Worm (Caenorhabditis elegans) whole organism, young adult: Measurements from ENCODE around the gene pgp-3.

Experiments
- B0035.1 ChIP-seq: sonication (generic microtip); optimal IDR thresholded peaks from 2 replicates; lab custom pipeline; 2016; ENCODE audit warnings: missing genetic modification characterization, mild to moderate bottlenecking, missing compliant biosample characterization, missing genotype, missing genetic modification reagents
- C17E4.6 ChIP-seq: fragments of 200-800 bp; sonication (Bioruptor generic); IDR thresholded peaks from 2 replicates; pipeline ENCODE4 v1.3.6; 2022; ENCODE audit warnings: missing genetic modification reagents, missing genetic modification characterization, missing compliant biosample characterization
- F57A8.1 ChIP-seq: fragments of 200-800 bp; sonication (Bioruptor generic); optimal IDR thresholded peaks from 2 replicates; lab custom pipeline; 2018; ENCODE audit warnings: mild to moderate bottlenecking, missing genetic modification characterization, moderate library complexity, missing compliant biosample characterization
- F57C9.4 ChIP-seq: sonication (generic microtip); optimal IDR thresholded peaks from 2 replicates; lab custom pipeline; 2017; ENCODE audit warnings: mild to moderate bottlenecking, missing genetic modification characterization, missing compliant biosample characterization
- K11D2.4 ChIP-seq: fragments of 200-800 bp; sonication (Bioruptor generic); IDR thresholded peaks from 2 replicates; pipeline ENCODE4 v1.3.6; 2022; ENCODE audit warnings: missing genetic modification reagents, missing genetic modification characterization, missing compliant biosample characterization
- T07F8.4 ChIP-seq: sonication (generic microtip); optimal IDR thresholded peaks from 2 replicates; lab custom pipeline; 2016; ENCODE audit warnings: mild to moderate bottlenecking, missing genetic modification characterization, moderate library complexity, missing compliant biosample characterization
- Y67H2A.10 ChIP-seq: fragments of 200-800 bp; sonication (Bioruptor generic); conservative IDR thresholded peaks from 2 replicates; pipeline ENCODE4 v1.3.6; 2022; ENCODE audit warnings: missing genetic modification reagents, missing genetic modification characterization, missing compliant biosample characterization
- akir-1 ChIP-seq: fragments of 200-800 bp; sonication (Bioruptor generic); optimal IDR thresholded peaks from 2 replicates; lab custom pipeline; 2018; ENCODE audit warnings: mild to moderate bottlenecking, missing genetic modification characterization, moderate library complexity, missing compliant biosample characterization
- aptf-3 ChIP-seq: fragments of 200-800 bp; sonication (Bioruptor generic); IDR thresholded peaks from 2 replicates; pipeline ENCODE4 v1.3.6; 2022; ENCODE audit warnings: missing genetic modification characterization, missing compliant biosample characterization
- attf-3 ChIP-seq: fragments of 200-800 bp; sonication (Bioruptor generic); conservative IDR thresholded peaks from 2 replicates; pipeline ENCODE4 v1.3.6; 2022; ENCODE audit warnings: missing genetic modification reagents, missing genetic modification characterization, missing compliant biosample characterization
- cebp-2 ChIP-seq: fragments of 200-800 bp; sonication (Bioruptor generic); IDR thresholded peaks from 2 replicates; pipeline ENCODE4 v1.3.6; 2022; ENCODE audit warnings: missing genetic modification characterization, missing compliant biosample characterization
- ceh-79 ChIP-seq: sonication (generic microtip); optimal IDR thresholded peaks from 2 replicates; lab custom pipeline; 2017; ENCODE audit warnings: mild to moderate bottlenecking, missing genetic modification characterization, missing compliant biosample characterization
- efl-1 ChIP-seq: fragments of 150-350 bp; optimal IDR thresholded peaks from 2 replicates; lab custom pipeline; 2014; ENCODE audit warnings: missing biosample characterization, missing genetic modification reagents, missing genetic modification characterization
- egl-18 ChIP-seq: fragments of 200-800 bp; sonication (Bioruptor generic); IDR thresholded peaks from 2 replicates; pipeline ENCODE4 v1.3.6; 2022; ENCODE audit warnings: missing genetic modification reagents, missing genetic modification characterization, missing compliant biosample characterization
- ets-4 ChIP-seq: fragments of 200-800 bp; sonication (Bioruptor generic); optimal IDR thresholded peaks from 2 replicates; lab custom pipeline; 2018; ENCODE audit warnings: mild to moderate bottlenecking, missing genetic modification characterization, missing compliant biosample characterization
- fkh-3 ChIP-seq: sonication (generic microtip); optimal IDR thresholded peaks from 2 replicates; lab custom pipeline; 2016; ENCODE audit warnings: mild to moderate bottlenecking, missing genetic modification characterization, missing compliant biosample characterization
- gei-17 ChIP-seq: fragments of 200-800 bp; sonication (Bioruptor generic); optimal IDR thresholded peaks from 2 replicates; lab custom pipeline; 2018; ENCODE audit warnings: mild to moderate bottlenecking, missing genetic modification characterization, missing compliant biosample characterization
- hlh-12 ChIP-seq: sonication (generic microtip); optimal IDR thresholded peaks from 2 replicates; lab custom pipeline; 2016; ENCODE audit warnings: missing genetic modification characterization, missing compliant biosample characterization
- hmg-1.2 ChIP-seq: fragments of 200-800 bp; sonication (Bioruptor generic); IDR thresholded peaks from 2 replicates; pipeline ENCODE4 v1.3.6; 2022; ENCODE audit warnings: missing genetic modification reagents, missing genetic modification characterization, missing compliant biosample characterization
- let-526 ChIP-seq: fragments of 200-800 bp; sonication (Bioruptor generic); IDR thresholded peaks from 2 replicates; pipeline ENCODE4 v1.3.6; 2022; ENCODE audit warnings: missing genetic modification reagents, missing genetic modification characterization, missing compliant biosample characterization
- lin-54 ChIP-seq: fragments of 200-800 bp; sonication (Bioruptor generic); optimal IDR thresholded peaks from 2 replicates; lab custom pipeline; 2018; ENCODE audit warnings: mild to moderate bottlenecking, missing genetic modification characterization, missing compliant biosample characterization
- nfya-1 ChIP-seq: sonication (generic microtip); optimal IDR thresholded peaks from 2 replicates; lab custom pipeline; 2017; ENCODE audit warnings: antibody characterized with exemption, missing compliant biosample characterization, missing genetic modification characterization, borderline replicate concordance; ENCODE audit not compliant: insufficient read depth
- nhr-80 ChIP-seq: sonication (generic microtip); optimal IDR thresholded peaks from 2 replicates; lab custom pipeline; 2016; ENCODE audit warnings: missing genetic modification characterization, missing compliant biosample characterization
- rec-8 ChIP-seq, 2 experiments: sonication (generic microtip); optimal IDR thresholded peaks; 2 replicates each; lab custom pipeline; 2016; ENCODE audit warnings: mild to moderate bottlenecking in 2 of 2, missing genetic modification characterization in 2 of 2, missing genetic modification reagents in 2 of 2, missing genotype in 2 of 2, missing biosample characterization in 1 of 2, missing compliant biosample characterization in 1 of 2, moderate library complexity in 1 of 2
- sea-2 ChIP-seq: fragments of 200-800 bp; sonication (Bioruptor generic); IDR thresholded peaks from 2 replicates; pipeline ENCODE4 v1.3.6; 2022; ENCODE audit warnings: missing genetic modification characterization, missing compliant biosample characterization
- snpc-1.1 ChIP-seq: sonication (generic microtip); optimal IDR thresholded peaks from 2 replicates; lab custom pipeline; 2017; ENCODE audit warnings: missing genetic modification characterization, mild to moderate bottlenecking, missing compliant biosample characterization, antibody characterized with exemption, moderate library complexity, missing genotype, missing genetic modification reagents; ENCODE audit not compliant: insufficient read depth
- snpc-1.3 ChIP-seq: sonication (generic microtip); optimal IDR thresholded peaks from 2 replicates; lab custom pipeline; 2017; ENCODE audit warnings: missing genetic modification characterization, mild to moderate bottlenecking, missing compliant biosample characterization, antibody characterized with exemption, moderate library complexity, missing genotype, missing genetic modification reagents; ENCODE audit not compliant: insufficient read depth
- snpc-3.4 ChIP-seq: sonication (generic microtip); optimal IDR thresholded peaks from 2 replicates; lab custom pipeline; 2017; ENCODE audit warnings: missing genetic modification characterization, mild to moderate bottlenecking, missing compliant biosample characterization, antibody characterized with exemption, moderate library complexity, missing genotype, missing genetic modification reagents
- somi-1 ChIP-seq: fragments of 200-800 bp; sonication (Bioruptor generic); optimal IDR thresholded peaks from 2 replicates; lab custom pipeline; 2018; ENCODE audit warnings: mild to moderate bottlenecking, missing genetic modification characterization, missing compliant biosample characterization
- sptf-2 ChIP-seq: fragments of 200-800 bp; sonication (Bioruptor generic); optimal IDR thresholded peaks from 2 replicates; lab custom pipeline; 2018; ENCODE audit warnings: mild to moderate bottlenecking, missing genetic modification characterization, missing compliant biosample characterization
- xnd-1 ChIP-seq: sonication (generic microtip); optimal IDR thresholded peaks from 2 replicates; lab custom pipeline; 2016; ENCODE audit warnings: missing genotype, missing genetic modification reagents, missing genetic modification characterization, missing compliant biosample characterization
- ztf-25 ChIP-seq: fragments of 200-800 bp; sonication (Bioruptor generic); IDR thresholded peaks from 2 replicates; pipeline ENCODE4 v1.3.6; 2022; ENCODE audit warnings: missing genetic modification reagents, missing genetic modification characterization, missing compliant biosample characterization
- ztf-26 ChIP-seq: sonication (generic microtip); optimal IDR thresholded peaks from 2 replicates; lab custom pipeline; 2017; ENCODE audit warnings: missing genetic modification characterization, missing compliant biosample characterization
- ztf-6 ChIP-seq: fragments of 200-800 bp; sonication (Bioruptor generic); IDR thresholded peaks from 2 replicates; pipeline ENCODE4 v1.3.6; 2022; ENCODE audit warnings: missing genetic modification reagents, missing genetic modification characterization, missing compliant biosample characterization

Gene pgp-3

DNA sequence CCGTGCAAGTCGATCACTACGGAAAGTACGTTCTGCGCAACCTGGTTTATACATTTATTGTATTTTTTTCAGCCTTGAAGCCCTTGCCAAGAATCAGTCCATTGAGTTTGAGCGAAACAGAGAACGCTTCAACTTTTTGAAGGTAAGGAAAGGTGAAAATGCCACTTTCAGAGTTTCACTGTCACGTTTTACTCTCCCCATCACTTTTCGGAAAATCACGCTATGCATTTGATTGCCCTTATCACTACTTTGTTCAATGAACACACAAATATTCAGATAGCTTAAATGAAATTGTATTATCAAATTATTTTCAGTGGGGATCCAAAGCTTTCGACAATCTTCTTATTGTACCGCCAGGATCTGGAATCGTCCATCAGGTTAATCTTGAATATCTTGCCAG is 11.5 kb upstream of the pgp-3 start:
- peak; percentile 17 for TF ChIP-seq nhr-80 (tag; lab: Kevin White, UChicago)
- no peak for TF ChIP-seq sptf-2 (GFP tag; lab: Kevin White, UChicago)
- no peak for TF ChIP-seq nfya-1 (tag; lab: Kevin White, UChicago)
- TF ChIP-seq, all 124 proteins: peak for 1

DNA sequence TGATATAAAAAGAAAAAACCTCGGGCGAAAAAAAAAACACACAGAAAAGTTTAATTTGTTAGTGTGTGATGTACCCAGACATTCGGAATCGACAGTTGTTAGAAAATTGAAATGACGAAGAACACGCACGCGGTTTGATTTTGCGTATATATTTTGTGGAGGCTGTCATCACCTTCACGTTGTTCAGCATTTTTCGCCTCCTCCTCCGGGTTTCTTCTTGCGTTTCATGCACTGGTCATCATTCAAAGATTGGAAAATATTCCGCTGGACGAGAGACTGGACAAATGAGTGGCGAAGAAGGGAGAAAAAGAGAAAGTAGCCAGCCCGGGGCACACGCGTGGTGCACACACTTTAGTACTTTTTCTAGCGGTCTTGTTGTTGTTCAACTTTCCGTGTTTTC is 7.1 kb upstream of the pgp-3 start:
- no peak for TF ChIP-seq rec-8 (tag; optimal IDR thresholded peaks at IDR 0.05; lab: Kevin White, UChicago)
- TF ChIP-seq xnd-1 (tag; lab: Kevin White, UChicago): no peak
- TF ChIP-seq efl-1 (GFP tag; lab: Kevin White, UChicago): no peak
- no peak for TF ChIP-seq let-526 (GFP tag; lab: Robert Waterston, UW)
- TF ChIP-seq K11D2.4 (GFP tag; lab: Robert Waterston, UW): no peak
- no peak for TF ChIP-seq ztf-26 (tag; lab: Kevin White, UChicago)
- no peak for TF ChIP-seq gei-17 (GFP tag; lab: Kevin White, UChicago)

DNA sequence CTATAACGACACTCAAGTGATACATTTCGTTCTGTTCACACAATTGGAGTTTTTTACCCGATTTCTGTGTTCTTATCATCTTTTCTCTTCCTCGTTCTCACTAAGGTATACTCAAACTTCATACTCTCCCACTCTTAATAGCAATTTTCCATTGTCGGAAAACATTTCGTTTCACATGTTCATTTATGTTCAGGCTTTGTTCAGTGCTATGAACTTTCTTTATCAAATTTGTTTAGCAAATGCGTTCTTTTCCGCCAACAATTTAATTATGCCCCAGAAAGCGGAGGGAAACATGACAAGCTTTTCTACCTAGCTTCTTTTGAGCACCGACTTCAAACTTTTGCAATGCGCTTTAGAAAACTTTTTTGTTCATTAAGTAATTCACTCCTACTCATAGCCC is 6.5 kb upstream of the pgp-3 start:
- TF ChIP-seq cebp-2 (GFP tag; lab: Robert Waterston, UW): no peak
- peak; percentile 8 for TF ChIP-seq nhr-80 (tag; lab: Kevin White, UChicago)

DNA sequence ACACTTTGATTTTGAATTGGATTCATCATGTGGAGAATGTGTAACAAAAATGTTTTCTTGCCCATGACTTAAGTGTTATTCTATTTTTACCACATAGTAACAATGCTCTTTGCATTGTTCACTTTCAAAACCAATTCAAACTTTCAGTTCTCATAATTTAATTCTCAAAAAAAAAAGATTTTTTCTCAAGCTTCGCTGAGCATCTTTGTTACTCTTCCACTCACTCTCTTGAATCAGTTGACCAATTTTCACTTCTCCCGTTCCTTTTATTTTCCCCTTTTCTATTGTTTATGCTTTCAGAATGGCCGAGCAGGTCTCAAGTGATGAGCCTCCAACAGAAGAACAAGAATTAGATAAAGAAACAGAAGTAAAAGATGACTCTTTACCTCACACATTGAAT is 5.8 kb upstream of the pgp-3 start, which contains the start of gene oct-2:
TSS of gene oct-2 (plus strand) at position 301 of the 400 bp plus-strand sequence.
- TF ChIP-seq akir-1 (GFP tag; lab: Kevin White, UChicago) (no peak), ztf-6 (GFP tag; lab: Robert Waterston, UW) (no peak), snpc-3.4 (tag; lab: Kevin White, UChicago) (no peak), nhr-80 (tag; lab: Kevin White, UChicago) (no peak), T07F8.4 (tag; lab: Kevin White, UChicago) (no peak), snpc-1.3 (no peak), K11D2.4 (GFP tag; lab: Robert Waterston, UW) (no peak), hlh-12 (tag; lab: Kevin White, UChicago) (no peak), C17E4.6 (GFP tag; lab: Robert Waterston, UW) (no peak), ztf-25 (GFP tag; lab: Robert Waterston, UW) (no peak)

DNA sequence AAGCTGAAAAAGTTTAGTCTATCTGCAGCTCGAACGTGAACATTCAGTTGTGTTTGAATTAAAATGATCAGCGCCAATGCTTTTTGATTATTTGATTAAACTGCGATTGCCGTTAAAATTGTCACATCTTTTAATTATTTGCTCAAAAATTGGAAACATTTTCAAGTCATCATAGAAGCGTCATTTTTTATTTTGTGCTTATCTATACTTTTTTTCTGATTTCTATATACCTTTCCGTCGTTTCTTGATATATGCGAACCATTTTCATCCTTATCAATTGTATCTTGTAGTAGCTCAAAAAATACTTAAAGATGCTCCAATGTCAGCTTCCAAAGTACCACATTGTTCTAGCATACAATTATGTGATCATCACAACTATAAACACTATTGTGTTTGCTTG is 668 bp upstream of the pgp-3 start:
- TF ChIP-seq nhr-80 (tag; lab: Kevin White, UChicago): peak; percentile 56
- TF ChIP-seq sea-2 (GFP tag; lab: Robert Waterston, UW): no peak
- no peak for TF ChIP-seq somi-1 (GFP tag; lab: Kevin White, UChicago)

DNA sequence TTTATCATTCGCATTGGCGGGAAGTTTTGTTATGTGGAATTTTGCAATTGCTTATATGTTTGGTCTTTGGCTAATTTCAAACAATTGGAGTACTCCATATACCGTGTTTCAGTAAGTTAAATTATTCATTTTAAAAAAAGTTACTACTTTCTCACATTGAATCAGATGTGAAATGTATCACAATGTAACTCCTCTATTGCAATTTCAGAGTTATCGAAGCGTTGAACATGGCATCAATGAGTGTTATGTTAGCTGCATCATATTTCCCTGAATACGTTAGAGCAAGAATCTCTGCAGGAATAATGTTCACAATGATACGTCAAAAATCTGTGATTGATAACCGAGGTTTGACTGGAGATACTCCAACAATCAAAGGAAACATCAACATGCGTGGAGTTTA is 3.9 kb downstream of the pgp-3 start:
- TF ChIP-seq hmg-1.2 (GFP tag; lab: Robert Waterston, UW): no peak
- no peak for TF ChIP-seq aptf-3
- TF ChIP-seq Y67H2A.10: no peak
- no peak for TF ChIP-seq snpc-1.1 (tag; lab: Kevin White, UChicago)
- no peak for TF ChIP-seq ets-4 (GFP tag; lab: Kevin White, UChicago)
- TF ChIP-seq fkh-3 (tag; lab: Kevin White, UChicago): no peak
- TF ChIP-seq F57C9.4 (tag; lab: Kevin White, UChicago): no peak
- TF ChIP-seq cebp-2 (GFP tag; lab: Robert Waterston, UW): no peak
- TF ChIP-seq egl-18 (GFP tag; lab: Robert Waterston, UW): no peak
- no peak for TF ChIP-seq attf-3
- no peak for TF ChIP-seq let-526 (GFP tag; lab: Robert Waterston, UW)
- no peak for TF ChIP-seq ztf-6 (GFP tag; lab: Robert Waterston, UW)
- no peak for TF ChIP-seq ceh-79 (tag; lab: Kevin White, UChicago)
- TF ChIP-seq lin-54 (GFP tag; lab: Kevin White, UChicago): no peak
- no peak for TF ChIP-seq B0035.1 (tag; lab: Kevin White, UChicago)
- TF ChIP-seq somi-1 (GFP tag; lab: Kevin White, UChicago): no peak
- no peak for TF ChIP-seq F57A8.1 (GFP tag; lab: Kevin White, UChicago)
- TF ChIP-seq, all 124 proteins: peak for 0
